Fruit fly (Drosophila melanogaster) whole organism, embryonic: ENCODE results near the gene CG5139.

ENCODE experiments used
- CG13775 ChIP-seq: fragments of 200-800 bp; sonication (Bioruptor generic); optimal IDR thresholded peaks from 3 replicates; lab custom pipeline; 2017; ENCODE audit warnings: missing biosample characterization, mild to moderate bottlenecking, missing genetic modification characterization
- CG13894 ChIP-seq: fragments of 200-800 bp; sonication (Bioruptor generic); optimal IDR thresholded peaks from 3 replicates; lab custom pipeline; 2018; ENCODE audit warnings: missing biosample characterization, mild to moderate bottlenecking, missing genetic modification characterization, moderate library complexity
- CG14014 ChIP-seq: fragments of 200-800 bp; sonication (Bioruptor generic); IDR thresholded peaks from 2 replicates; pipeline ENCODE4 v1.3.6; 2022; ENCODE audit warnings: missing biosample characterization, missing genetic modification characterization
- CG17912 ChIP-seq: fragments of 200-800 bp; sonication (Bioruptor generic); optimal IDR thresholded peaks from 2 replicates; lab custom pipeline; 2018; ENCODE audit warnings: missing biosample characterization, mild to moderate bottlenecking, missing genetic modification characterization
- CG18476 ChIP-seq: fragments of 200-800 bp; sonication (Bioruptor generic); optimal IDR thresholded peaks from 2 replicates; lab custom pipeline; 2016; ENCODE audit warnings: missing biosample characterization, mild to moderate bottlenecking, missing genetic modification characterization
- CG18619 ChIP-seq: fragments of 200-800 bp; sonication (Bioruptor generic); optimal IDR thresholded peaks from 3 replicates; lab custom pipeline; 2017; ENCODE audit warnings: missing biosample characterization, mild to moderate bottlenecking, missing genetic modification characterization
- CG31224 ChIP-seq: fragments of 200-800 bp; sonication (Bioruptor generic); IDR thresholded peaks from 2 replicates; pipeline ENCODE4 v1.3.6; 2022; ENCODE audit warnings: missing biosample characterization, missing genetic modification characterization
- CG4360 ChIP-seq: fragments of 200-800 bp; sonication (Bioruptor generic); IDR thresholded peaks from 2 replicates; pipeline ENCODE4 v1.3.6; 2022; ENCODE audit warnings: missing biosample characterization, missing genetic modification characterization
- CG5180 ChIP-seq: fragments of 200-800 bp; sonication (Bioruptor generic); optimal IDR thresholded peaks from 3 replicates; lab custom pipeline; 2017; ENCODE audit warnings: missing biosample characterization, missing genetic modification characterization, mild to moderate bottlenecking, moderate library complexity, missing genetic modification reagents
- CG6765 ChIP-seq: fragments of 200-800 bp; sonication (Bioruptor generic); optimal IDR thresholded peaks from 3 replicates; lab custom pipeline; 2017; ENCODE audit warnings: missing biosample characterization, mild to moderate bottlenecking, missing genetic modification characterization
- CG8290 ChIP-seq, 3 experiments: fragments of 200-800 bp; sonication (Bioruptor generic); optimal IDR thresholded peaks; 2 replicates each; lab custom pipeline; 2016 to 2019; ENCODE audit warnings: missing biosample characterization in 3 of 3, missing genetic modification characterization in 3 of 3, mild to moderate bottlenecking in 2 of 3, moderate library complexity in 1 of 3
- D19B ChIP-seq: fragments of 200-800 bp; sonication (Bioruptor generic); optimal IDR thresholded peaks from 2 replicates; lab custom pipeline; 2017; ENCODE audit warnings: missing biosample characterization, mild to moderate bottlenecking, missing genetic modification characterization
- GATAe ChIP-seq: fragments of 200-800 bp; sonication (Bioruptor generic); conservative IDR thresholded peaks from 2 replicates; pipeline ENCODE4 v1.3.6; 2022; ENCODE audit warnings: missing biosample characterization, missing genetic modification characterization
- HmgZ ChIP-seq: fragments of 200-800 bp; sonication (Bioruptor generic); optimal IDR thresholded peaks from 2 replicates; lab custom pipeline; 2018; ENCODE audit warnings: missing biosample characterization, mild to moderate bottlenecking, missing genetic modification characterization
- Hr78 ChIP-seq, 2 experiments: fragments of 200-800 bp in 1 of 2; fragments of >200 bp in 1 of 2; sonication (Bioruptor generic) in 1 of 2; optimal IDR thresholded peaks; 2 replicates each; lab custom pipeline; 2017 to 2019; ENCODE audit warnings: missing biosample characterization in 2 of 2, missing genetic modification characterization in 2 of 2, mild to moderate bottlenecking in 1 of 2, moderate library complexity in 1 of 2
- Med ChIP-seq: fragments of 200-800 bp; sonication (Bioruptor generic); peaks from one replicate; lab custom pipeline; 2016; ENCODE audit warnings: missing biosample characterization, missing genetic modification characterization, mild to moderate bottlenecking, inconsistent platforms, moderate library complexity
- Meics ChIP-seq: fragments of 200-800 bp; sonication (Bioruptor generic); optimal IDR thresholded peaks from 2 replicates; lab custom pipeline; 2017; ENCODE audit warnings: missing biosample characterization, mild to moderate bottlenecking, missing genetic modification characterization
- Pdp1 ChIP-seq, 2 experiments: fragments of 200-800 bp; sonication (Bioruptor generic); optimal IDR thresholded peaks; 3 replicates each; lab custom pipeline; 2016; ENCODE audit warnings: missing biosample characterization in 2 of 2, missing genetic modification characterization in 2 of 2, mild to moderate bottlenecking in 1 of 2, moderate library complexity in 1 of 2
- Ssrp ChIP-seq: fragments of 200-800 bp; sonication (Bioruptor generic); optimal IDR thresholded peaks from 2 replicates; lab custom pipeline; 2018; ENCODE audit warnings: missing biosample characterization, mild to moderate bottlenecking, missing genetic modification characterization, moderate library complexity
- Trl ChIP-seq, 3 experiments: fragments of >200 bp in 2 of 3; fragments of 200-800 bp in 1 of 3; sonication (Bioruptor generic) in 1 of 3; optimal IDR thresholded peaks; 2 replicates in 1 of 3; 3 replicates in 2 of 3; lab custom pipeline; 2016 to 2017; ENCODE audit warnings: missing biosample characterization in 1 of 3, missing genetic modification characterization in 1 of 3
- bab2 ChIP-seq: fragments of 200-800 bp; sonication (Bioruptor generic); optimal IDR thresholded peaks from 2 replicates; lab custom pipeline; 2016; ENCODE audit warnings: missing biosample characterization, missing genetic modification characterization
- cas ChIP-seq: fragments of 200-800 bp; sonication (Bioruptor generic); IDR thresholded peaks from 2 replicates; pipeline ENCODE4 v1.3.6; 2022; ENCODE audit warnings: missing biosample characterization, missing genetic modification characterization
- chinmo ChIP-seq: fragments of 200-800 bp; sonication (Bioruptor generic); IDR thresholded peaks from 4 replicates; pipeline ENCODE4 v1.3.6; 2022; ENCODE audit warnings: missing biosample characterization, missing genetic modification characterization; ENCODE audit not compliant: partially characterized antibody
- exex ChIP-seq: fragments of 200-800 bp; sonication (Bioruptor generic); optimal IDR thresholded peaks from 4 replicates; lab custom pipeline; 2018; ENCODE audit warnings: missing biosample characterization, mild to moderate bottlenecking, missing genetic modification characterization, moderate library complexity
- fd64A ChIP-seq: fragments of 200-800 bp; sonication (Bioruptor generic); optimal IDR thresholded peaks from 3 replicates; lab custom pipeline; 2018; ENCODE audit warnings: missing biosample characterization, mild to moderate bottlenecking, missing genetic modification characterization
- ftz-f1 ChIP-seq: fragments of 200-800 bp; sonication (Bioruptor generic); optimal IDR thresholded peaks from 2 replicates; lab custom pipeline; 2016; ENCODE audit warnings: missing biosample characterization, missing genetic modification characterization
- grn ChIP-seq: fragments of 200-800 bp; sonication (Bioruptor generic); optimal IDR thresholded peaks from 3 replicates; lab custom pipeline; 2017; ENCODE audit warnings: missing biosample characterization, missing genetic modification characterization
- jing ChIP-seq: fragments of 200-800 bp; sonication (Bioruptor generic); optimal IDR thresholded peaks from 2 replicates; lab custom pipeline; 2018; ENCODE audit warnings: missing biosample characterization, mild to moderate bottlenecking, missing genetic modification characterization
- knrl ChIP-seq: fragments of 200-800 bp; sonication (Bioruptor generic); IDR thresholded peaks from 3 replicates; pipeline ENCODE4 v1.3.6; 2022; ENCODE audit warnings: missing biosample characterization, missing genetic modification characterization; ENCODE audit not compliant: partially characterized antibody
- lbe ChIP-seq: fragments of 200-800 bp; sonication (Bioruptor generic); optimal IDR thresholded peaks from 2 replicates; lab custom pipeline; 2016; ENCODE audit warnings: missing biosample characterization, mild to moderate bottlenecking, missing genetic modification characterization
- lmd ChIP-seq: fragments of 200-800 bp; sonication (Bioruptor generic); IDR thresholded peaks from 2 replicates; pipeline ENCODE4 v1.3.6; 2022; ENCODE audit warnings: missing biosample characterization, missing genetic modification characterization
- ranshi ChIP-seq: fragments of 200-800 bp; sonication (Bioruptor generic); IDR thresholded peaks from 2 replicates; pipeline ENCODE4 v1.3.6; 2022; ENCODE audit warnings: missing biosample characterization, missing genetic modification characterization
- sd ChIP-seq: fragments of 200-800 bp; sonication (Bioruptor generic); optimal IDR thresholded peaks from 3 replicates; lab custom pipeline; 2018; ENCODE audit warnings: missing biosample characterization, mild to moderate bottlenecking, missing genetic modification characterization, moderate library complexity
- sens-2 ChIP-seq: fragments of 200-800 bp; sonication (Bioruptor generic); IDR thresholded peaks from 2 replicates; pipeline ENCODE4 v1.3.6; 2022; ENCODE audit warnings: missing biosample characterization, missing genetic modification characterization
- tgo ChIP-seq: fragments of 200-800 bp; sonication (Bioruptor generic); IDR thresholded peaks from 3 replicates; pipeline ENCODE4 v1.3.6; 2022; ENCODE audit warnings: missing biosample characterization, missing genetic modification characterization
- unpg ChIP-seq: fragments of 200-800 bp; sonication (Bioruptor generic); optimal IDR thresholded peaks from 3 replicates; lab custom pipeline; 2018; ENCODE audit warnings: missing biosample characterization, mild to moderate bottlenecking, missing genetic modification characterization, moderate library complexity

The CG5139 gene

DNA sequence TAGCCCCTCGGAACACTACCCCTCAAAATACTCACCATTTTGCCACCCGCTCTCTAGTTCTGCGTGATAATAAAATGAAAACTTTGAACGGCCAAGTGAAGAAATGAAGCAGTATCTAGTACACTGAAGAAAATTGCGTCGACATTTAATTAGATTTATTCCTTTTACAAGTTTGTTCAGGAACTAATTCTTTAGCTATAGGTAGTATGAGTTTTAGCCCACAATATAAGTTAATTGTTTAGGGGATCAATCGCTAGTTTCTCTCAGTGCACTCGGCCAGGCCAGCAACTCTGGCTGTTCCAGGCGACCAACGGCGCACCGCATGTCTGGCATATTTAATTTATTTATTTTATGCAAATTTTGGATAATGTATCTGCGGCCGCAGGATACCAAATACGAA, 31.6 kb upstream of the CG5139 start (continued):
- no peak for TF ChIP-seq HmgZ (tag; lab: Kevin White, UChicago)
- TF ChIP-seq CG13894: no peak
- no peak for TF ChIP-seq sd (tag; lab: Kevin White, UChicago)
- no peak for TF ChIP-seq CG13775
- peak; percentile 50 for TF ChIP-seq lmd (GFP tag; lab: Robert Waterston, UW)
- no peak for TF ChIP-seq CG31224 (GFP tag; lab: Robert Waterston, UW)

- no peak for TF ChIP-seq bab2 (GFP tag; lab: Kevin White, UChicago)
- no peak for TF ChIP-seq jing (GFP tag; lab: Kevin White, UChicago)
- TF ChIP-seq Trl (optimal IDR thresholded peaks at IDR 0.05; lab: Kevin White, UChicago): no peak
- TF ChIP-seq Trl (GFP tag; optimal IDR thresholded peaks at IDR 0.05; lab: Kevin White, UChicago): no peak
- no peak for TF ChIP-seq GATAe (GFP tag; lab: Robert Waterston, UW)
- TF ChIP-seq D19B (GFP tag; lab: Kevin White, UChicago): peak; percentile 16
Observed at dm6 chr2L:1218993-1219392, 19.9 kb upstream of the CG5139 start, which contains the start of gene CG42329. TSS of gene CG42329 (plus strand) at chr2L:1219293.

DNA sequence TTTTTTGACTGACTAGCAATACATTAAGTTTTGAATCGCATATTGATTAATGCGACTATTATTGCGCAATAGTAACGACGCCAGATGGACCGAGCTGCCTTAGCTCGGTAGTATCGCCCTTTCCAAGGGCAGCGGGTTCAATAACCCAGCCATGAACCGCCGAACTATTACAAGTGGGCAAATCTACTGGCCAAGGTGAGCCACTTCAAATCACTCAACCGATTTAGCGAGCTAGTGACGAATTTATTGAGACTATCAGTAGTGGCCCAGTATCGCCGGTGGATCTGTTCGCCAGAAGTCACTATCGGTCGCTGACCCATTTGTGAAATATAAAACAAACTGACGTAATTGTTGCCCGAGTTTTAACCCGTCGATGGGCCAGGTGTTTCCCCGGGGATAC, 19.4 kb upstream of the CG5139 start:
- TF ChIP-seq chinmo (GFP tag; lab: Robert Waterston, UW) (0 out of 4 replicates have a peak, but pooled peaks have one; percentile 44), lbe (no peak), ranshi (GFP tag; lab: Robert Waterston, UW) (no peak), grn (GFP tag; lab: Kevin White, UChicago) (peak; percentile 13), Ssrp (tag; lab: Kevin White, UChicago) (no peak), CG8290 (GFP tag; optimal IDR thresholded peaks at IDR 0.05; lab: Kevin White, UChicago) (no peak), CG8290 (tag; optimal IDR thresholded peaks at IDR 0.05; lab: Kevin White, UChicago) (no peak), tgo (GFP tag; lab: Robert Waterston, UW) (0 out of 3 replicates have a peak, but pooled peaks have one; percentile 12), ftz-f1 (GFP tag; lab: Kevin White, UChicago) (peak; percentile 82), CG6765 (GFP tag; lab: Kevin White, UChicago) (no peak), CG18619 (GFP tag; lab: Kevin White, UChicago) (no peak), exex (tag; lab: Kevin White, UChicago) (no peak), Med (no peak), knrl (0 out of 3 replicates have a peak, but pooled peaks have one; percentile 14), CG17912 (no peak), Hr78 (GFP tag; optimal IDR thresholded peaks at IDR 0.05; lab: Kevin White, UChicago) (peak in 1 of 2 experiments; percentile 40), CG4360 (GFP tag; lab: Robert Waterston, UW) (no peak), unpg (GFP tag; lab: Kevin White, UChicago) (no peak), Meics (GFP tag; lab: Kevin White, UChicago) (peak; percentile 81), CG14014 (GFP tag; lab: Robert Waterston, UW) (0 out of 2 replicates have a peak, but pooled peaks have one; percentile 3), CG5180 (no peak), CG18476 (GFP tag; lab: Kevin White, UChicago) (no peak), sens-2 (GFP tag; lab: Robert Waterston, UW) (no peak), Pdp1 (GFP tag; optimal IDR thresholded peaks at IDR 0.05; lab: Kevin White, UChicago) (peak in 1 of 2 experiments; percentile 70), fd64A (GFP tag; lab: Kevin White, UChicago) (no peak), cas (GFP tag; lab: Robert Waterston, UW) (no peak)
